Worm (Caenorhabditis elegans) whole organism, L2 larva: ENCODE measurements around the gene B0244.9.

Experiments
- C34F6.9 ChIP-seq: fragments of 150-350 bp; optimal IDR thresholded peaks from 2 replicates; lab custom pipeline; 2014; ENCODE audit warnings: missing biosample characterization, missing genetic modification characterization
- F13H6.1 ChIP-seq: sonication (generic microtip); optimal IDR thresholded peaks from 2 replicates; lab custom pipeline; 2016; ENCODE audit warnings: missing genetic modification characterization, missing compliant biosample characterization
- R02D3.7 ChIP-seq: fragments of 150-350 bp; optimal IDR thresholded peaks from 2 replicates; lab custom pipeline; 2014; ENCODE audit warnings: missing biosample characterization, missing genetic modification characterization
- aly-2 ChIP-seq: fragments of 150-350 bp; optimal IDR thresholded peaks from 2 replicates; lab custom pipeline; 2014; ENCODE audit warnings: missing biosample characterization, missing genetic modification characterization
- blmp-1 ChIP-seq: sonication (generic microtip); optimal IDR thresholded peaks from 2 replicates; lab custom pipeline; 2017; ENCODE audit warnings: missing genetic modification characterization, mild to moderate bottlenecking, missing compliant biosample characterization, antibody characterized with exemption, moderate library complexity; ENCODE audit not compliant: insufficient read depth
- ceh-16 ChIP-seq: fragments of 150-350 bp; optimal IDR thresholded peaks from 2 replicates; lab custom pipeline; 2014; ENCODE audit warnings: missing biosample characterization, missing genetic modification characterization
- crh-2 ChIP-seq: sonication (generic microtip); optimal IDR thresholded peaks from 2 replicates; lab custom pipeline; 2017; ENCODE audit warnings: missing biosample characterization, missing genetic modification characterization
- dmd-4 ChIP-seq: sonication (generic microtip); optimal IDR thresholded peaks from 2 replicates; lab custom pipeline; 2017; ENCODE audit warnings: missing biosample characterization, missing genetic modification characterization
- elt-3 ChIP-seq: sonication (generic microtip); optimal IDR thresholded peaks from 2 replicates; lab custom pipeline; 2017; ENCODE audit warnings: missing biosample characterization, missing genetic modification characterization
- fos-1 ChIP-seq: fragments of 150-350 bp; optimal IDR thresholded peaks from 2 replicates; lab custom pipeline; 2014; ENCODE audit warnings: missing biosample characterization, missing genetic modification characterization
- gmeb-1 ChIP-seq: fragments of 150-350 bp; optimal IDR thresholded peaks from 2 replicates; lab custom pipeline; 2014; ENCODE audit warnings: missing biosample characterization, missing genetic modification characterization
- lin-13 ChIP-seq: fragments of 150-350 bp; optimal IDR thresholded peaks from 2 replicates; lab custom pipeline; 2014; ENCODE audit warnings: missing biosample characterization, missing genetic modification reagents, missing genetic modification characterization
- lsy-2 ChIP-seq, 2 experiments: fragments of 150-350 bp in 1 of 2; sonication (generic microtip) in 1 of 2; optimal IDR thresholded peaks; 2 replicates each; lab custom pipeline; 2014 to 2017; ENCODE audit warnings: missing biosample characterization in 2 of 2, missing genetic modification characterization in 2 of 2
- mab-5 ChIP-seq: fragments of 150-350 bp; optimal IDR thresholded peaks from 2 replicates; lab custom pipeline; 2014; ENCODE audit warnings: missing biosample characterization, missing genetic modification characterization
- mbf-1 ChIP-seq: sonication (generic microtip); optimal IDR thresholded peaks from 2 replicates; lab custom pipeline; 2017; ENCODE audit warnings: missing biosample characterization, missing genetic modification characterization
- mdl-1 ChIP-seq, 2 experiments: fragments of 150-350 bp in 1 of 2; sonication (generic microtip) in 1 of 2; optimal IDR thresholded peaks; 2 replicates each; lab custom pipeline; 2017; ENCODE audit warnings: missing biosample characterization in 2 of 2, missing genetic modification characterization in 2 of 2
- nhr-10 ChIP-seq: sonication (generic microtip); optimal IDR thresholded peaks from 2 replicates; lab custom pipeline; 2017; ENCODE audit warnings: missing biosample characterization, missing genetic modification characterization
- nhr-11 ChIP-seq: fragments of 150-350 bp; optimal IDR thresholded peaks from 2 replicates; lab custom pipeline; 2014; ENCODE audit warnings: missing biosample characterization, missing genetic modification characterization
- nhr-12 ChIP-seq: fragments of 150-350 bp; optimal IDR thresholded peaks from 2 replicates; lab custom pipeline; 2014; ENCODE audit warnings: missing biosample characterization, missing genetic modification characterization
- nhr-129 ChIP-seq: fragments of 150-350 bp; optimal IDR thresholded peaks from 2 replicates; lab custom pipeline; 2014; ENCODE audit warnings: missing biosample characterization, missing genetic modification characterization
- nhr-21 ChIP-seq: fragments of 150-350 bp; optimal IDR thresholded peaks from 2 replicates; lab custom pipeline; 2014; ENCODE audit warnings: missing biosample characterization, missing genetic modification characterization
- nhr-25 ChIP-seq: fragments of 150-350 bp; sonication (generic microtip); optimal IDR thresholded peaks from 3 replicates; lab custom pipeline; 2014; ENCODE audit warnings: missing biosample characterization, missing genetic modification characterization
- nhr-6 ChIP-seq: fragments of 150-350 bp; optimal IDR thresholded peaks from 2 replicates; lab custom pipeline; 2014; ENCODE audit warnings: missing biosample characterization, missing genetic modification characterization
- peb-1 ChIP-seq: fragments of 150-350 bp; optimal IDR thresholded peaks from 2 replicates; lab custom pipeline; 2014; ENCODE audit warnings: missing biosample characterization, missing genetic modification characterization
- sem-4 ChIP-seq: fragments of 150-350 bp; optimal IDR thresholded peaks from 2 replicates; lab custom pipeline; 2014; ENCODE audit warnings: missing biosample characterization, missing genetic modification reagents, missing genetic modification characterization
- skn-1 ChIP-seq: sonication (generic microtip); optimal IDR thresholded peaks from 2 replicates; lab custom pipeline; 2017; ENCODE audit warnings: missing biosample characterization, missing genetic modification characterization
- sma-3 ChIP-seq: sonication (generic microtip); optimal IDR thresholded peaks from 2 replicates; lab custom pipeline; 2016; ENCODE audit warnings: missing genetic modification reagents, missing genetic modification characterization, missing compliant biosample characterization
- sma-9 ChIP-seq, 2 experiments: fragments of 150-350 bp in 1 of 2; sonication (generic microtip) in 1 of 2; optimal IDR thresholded peaks; 2 replicates each; lab custom pipeline; 2014 to 2016; ENCODE audit warnings: missing genetic modification characterization in 2 of 2, mild to moderate bottlenecking in 1 of 2, missing biosample characterization in 1 of 2, missing compliant biosample characterization in 1 of 2, missing genetic modification reagents in 1 of 2, moderate library complexity in 1 of 2
- snpc-4 ChIP-seq: fragments of 150-350 bp; optimal IDR thresholded peaks from 2 replicates; lab custom pipeline; 2014; ENCODE audit warnings: missing biosample characterization, missing genetic modification characterization
- unc-39 ChIP-seq: fragments of 150-350 bp; optimal IDR thresholded peaks from 2 replicates; lab custom pipeline; 2014; ENCODE audit warnings: missing biosample characterization, missing genetic modification characterization
- unc-55 ChIP-seq: fragments of 150-350 bp; sonication (generic microtip); optimal IDR thresholded peaks from 3 replicates; lab custom pipeline; 2014; ENCODE audit warnings: missing biosample characterization, missing genetic modification reagents, missing genetic modification characterization
- unc-62 ChIP-seq: fragments of 150-350 bp; optimal IDR thresholded peaks from 2 replicates; lab custom pipeline; 2014; ENCODE audit warnings: missing biosample characterization, missing genetic modification reagents, missing genetic modification characterization
- zag-1 ChIP-seq: fragments of 150-350 bp; optimal IDR thresholded peaks from 2 replicates; lab custom pipeline; 2014; ENCODE audit warnings: missing biosample characterization, missing genetic modification characterization
- ztf-1 ChIP-seq: fragments of 200-800 bp; sonication (Bioruptor generic); conservative IDR thresholded peaks from 2 replicates; pipeline ENCODE4 v1.3.6; 2022; ENCODE audit warnings: missing genetic modification characterization, missing compliant biosample characterization
- ztf-11 ChIP-seq: sonication (generic microtip); optimal IDR thresholded peaks from 2 replicates; lab custom pipeline; 2017; ENCODE audit warnings: missing biosample characterization, missing genetic modification characterization
- ztf-4 ChIP-seq: fragments of 150-350 bp; optimal IDR thresholded peaks from 2 replicates; lab custom pipeline; 2014; ENCODE audit warnings: missing biosample characterization, missing genetic modification characterization

The B0244.9 gene

DNA sequence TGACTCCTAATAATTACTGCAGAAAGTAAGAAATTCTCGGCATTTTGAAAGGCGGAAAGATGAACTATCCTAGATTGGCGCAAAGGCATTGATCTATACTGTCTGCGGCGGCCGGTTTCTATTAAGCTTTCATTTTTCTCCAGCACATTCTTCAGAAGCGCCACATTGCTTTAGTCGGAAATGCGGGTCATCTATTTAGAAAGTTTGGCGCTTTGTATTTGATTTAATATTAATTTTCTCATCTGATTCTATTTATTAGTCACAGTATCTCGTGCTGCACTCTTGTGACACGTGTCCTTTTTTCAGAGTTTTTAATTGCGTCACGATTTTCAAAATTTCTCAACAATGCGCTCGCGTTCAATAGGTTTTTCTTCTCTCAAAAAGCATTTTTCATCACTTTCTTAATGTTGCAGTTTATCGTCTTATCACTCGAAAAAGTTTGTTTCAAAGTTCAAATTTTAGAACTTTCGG lies 15.8 kb downstream of the B0244.9 start:
- TF ChIP-seq sma-9 (GFP tag; optimal IDR thresholded peaks at IDR 0.05; lab: Kevin White, UChicago) (peak; percentile 2), sma-9 (tag; optimal IDR thresholded peaks at IDR 0.05; lab: Kevin White, UChicago) (no peak), R02D3.7 (no peak), nhr-6 (peak; percentile 16)

DNA sequence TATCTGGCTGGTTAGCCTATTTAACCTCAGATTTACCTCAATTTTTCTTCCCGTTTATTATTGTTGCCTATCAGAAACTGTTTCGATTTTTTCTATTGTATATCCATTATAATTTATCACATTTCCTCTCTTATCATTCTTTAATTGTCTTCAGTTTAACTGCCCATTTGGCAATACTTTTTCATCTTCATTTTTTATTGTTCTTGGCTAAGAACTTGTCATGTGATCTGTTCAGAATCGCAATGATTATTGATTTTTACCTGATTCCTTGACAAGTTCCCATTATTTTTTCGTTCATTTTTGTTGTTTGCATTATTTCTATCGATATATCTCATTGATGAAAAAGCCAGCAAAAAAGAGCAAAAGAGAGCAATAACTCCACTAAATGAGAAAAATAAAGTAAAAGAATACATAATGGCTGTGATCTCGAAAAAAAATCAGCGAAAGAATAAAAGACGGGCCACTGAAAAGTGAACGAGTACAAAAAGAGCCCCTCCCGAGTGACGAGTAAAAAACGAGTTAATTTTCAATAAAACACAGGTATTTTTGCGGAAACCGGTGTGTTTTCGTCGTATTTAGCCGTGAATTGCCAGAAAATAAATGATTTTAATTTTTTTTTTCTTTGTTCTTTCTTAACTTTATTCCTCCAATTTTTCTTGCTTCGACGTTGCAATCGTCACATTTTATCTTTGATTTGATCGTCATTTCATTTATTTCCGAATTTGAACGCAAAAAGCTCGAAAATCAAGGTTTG lies 16.4 kb downstream of the B0244.9 start, which contains the start of gene arf-1:
arf-1 (plus strand) TSS at position 657 of the 754 bp plus-strand sequence.
- no peak for TF ChIP-seq unc-55 (GFP tag; lab: Kevin White, UChicago)
- TF ChIP-seq F13H6.1 = no peak
- no peak for TF ChIP-seq aly-2
- TF ChIP-seq nhr-6 = no peak
- no peak for TF ChIP-seq elt-3
- TF ChIP-seq ztf-4 (tag; lab: Kevin White, UChicago) = no peak
- no peak for TF ChIP-seq sem-4 (tag; lab: Kevin White, UChicago)
- no peak for TF ChIP-seq unc-62

DNA sequence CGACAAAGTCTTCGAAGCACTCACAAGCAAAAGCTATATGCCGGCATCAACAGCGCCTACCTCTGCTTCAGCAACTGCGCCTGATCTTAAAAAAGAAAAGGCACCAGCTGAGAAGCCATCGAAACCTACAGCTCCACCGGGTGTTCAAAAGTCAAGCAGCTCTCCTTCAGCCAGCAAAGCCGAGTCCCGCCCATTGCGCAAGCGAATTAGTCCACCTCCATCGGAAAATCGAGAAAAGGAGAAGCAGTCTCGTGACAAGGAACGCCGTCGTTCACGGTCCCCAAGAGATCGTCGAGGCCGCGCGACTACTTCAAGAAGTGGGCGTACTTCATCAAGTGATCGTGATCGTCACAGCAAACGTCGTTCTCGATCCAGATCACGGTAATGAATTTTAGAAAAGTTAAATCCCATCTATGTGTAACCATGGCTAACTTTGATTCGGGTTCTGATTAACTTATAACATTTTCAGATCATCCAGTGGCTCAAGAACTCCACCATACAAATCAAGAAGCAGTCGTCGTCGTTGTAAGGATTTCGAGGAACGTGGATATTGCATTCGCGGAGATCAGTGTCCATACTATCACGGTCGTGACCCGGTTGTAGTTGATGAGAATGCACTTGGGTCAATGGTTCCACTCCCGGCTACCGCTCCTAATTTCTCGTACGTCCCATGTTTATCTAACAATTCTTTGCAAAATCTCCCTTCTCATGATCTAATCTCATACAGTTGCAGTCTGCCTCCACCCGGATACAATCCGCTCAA lies 18.8 kb downstream of the B0244.9 start:
- TF ChIP-seq zag-1 (tag; lab: Kevin White, UChicago) = no peak
- TF ChIP-seq mbf-1 (tag; lab: Kevin White, UChicago) = no peak
- no peak for TF ChIP-seq ceh-16
- no peak for TF ChIP-seq sma-3 (GFP tag; lab: Kevin White, UChicago)
- no peak for TF ChIP-seq ztf-1
- TF ChIP-seq snpc-4 (tag; lab: Kevin White, UChicago) = no peak
- TF ChIP-seq nhr-12 = no peak
- TF ChIP-seq C34F6.9 = no peak
- TF ChIP-seq skn-1 (tag; lab: Kevin White, UChicago) = no peak
- TF ChIP-seq ztf-4 (tag; lab: Kevin White, UChicago) = no peak
- no peak for TF ChIP-seq unc-55 (GFP tag; lab: Kevin White, UChicago)
- no peak for TF ChIP-seq R02D3.7
- no peak for TF ChIP-seq nhr-11 (tag; lab: Kevin White, UChicago)
- no peak for TF ChIP-seq ztf-11 (tag; lab: Kevin White, UChicago)
- no peak for TF ChIP-seq nhr-129 (tag; lab: Kevin White, UChicago)
- TF ChIP-seq F13H6.1 = no peak
- TF ChIP-seq elt-3 = no peak
- no peak for TF ChIP-seq nhr-10
- TF ChIP-seq lsy-2 (tag; optimal IDR thresholded peaks at IDR 0.05; lab: Kevin White, UChicago) = no peak
- no peak for TF ChIP-seq crh-2 (tag; lab: Kevin White, UChicago)

DNA sequence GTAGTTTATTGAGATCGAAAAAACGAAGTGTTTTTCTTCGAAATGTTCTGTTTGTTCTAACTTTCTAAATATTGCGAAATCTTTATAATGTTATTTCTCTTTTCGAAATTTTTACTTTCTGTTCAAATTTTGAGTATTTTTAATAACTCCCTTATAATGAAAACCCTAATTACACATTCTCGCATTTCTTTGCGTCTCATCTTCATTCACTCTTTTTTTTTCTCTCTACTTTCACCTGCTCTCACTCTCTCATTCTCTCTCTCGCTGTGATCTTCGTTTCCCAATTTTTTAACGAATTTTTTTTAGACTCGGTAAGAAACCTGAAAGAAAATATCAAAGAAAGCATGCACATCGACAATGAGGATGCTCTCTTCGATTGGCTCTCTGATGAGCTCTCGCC lies 19.6 kb downstream of the B0244.9 start, which contains the start of gene rbm-26:
rbm-26 (plus strand) TSS at position 301 of the 400 bp plus-strand sequence.
- TF ChIP-seq unc-55 (GFP tag; lab: Kevin White, UChicago) (peak; percentile 24), crh-2 (tag; lab: Kevin White, UChicago) (no peak)

DNA sequence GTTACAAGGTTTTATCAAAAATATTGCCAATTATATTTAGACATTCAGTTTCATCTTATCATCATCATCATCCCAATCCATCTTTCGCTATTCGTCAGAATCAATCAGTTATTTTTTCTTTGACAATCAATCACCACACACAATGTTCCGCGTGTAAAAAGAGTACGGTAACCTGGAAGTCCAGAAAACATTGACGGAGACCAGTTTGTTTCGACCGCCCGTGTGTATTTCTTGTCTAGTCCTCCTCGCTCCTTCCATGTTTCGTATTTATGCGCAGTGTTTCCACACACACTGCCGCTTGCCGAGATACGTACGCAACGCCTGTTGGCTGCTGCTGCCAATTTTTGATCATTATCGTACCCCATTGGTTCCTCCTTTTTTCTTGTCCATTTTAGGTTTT lies 20.2 kb downstream of the B0244.9 start:
- peak; percentile 5 for TF ChIP-seq lin-13
- TF ChIP-seq sma-3 (GFP tag; lab: Kevin White, UChicago) = peak; percentile 29
- no peak for TF ChIP-seq unc-39 (tag; lab: Kevin White, UChicago)
- no peak for TF ChIP-seq nhr-11 (tag; lab: Kevin White, UChicago)
- TF ChIP-seq nhr-21 = peak; percentile 83
- TF ChIP-seq sma-9 (GFP tag; optimal IDR thresholded peaks at IDR 0.05; lab: Kevin White, UChicago) = peak; percentile 43
- TF ChIP-seq sma-9 (tag; optimal IDR thresholded peaks at IDR 0.05; lab: Kevin White, UChicago) = no peak
- no peak for TF ChIP-seq crh-2 (tag; lab: Kevin White, UChicago)
- TF ChIP-seq blmp-1 (tag; lab: Kevin White, UChicago) = peak; percentile 7
- no peak for TF ChIP-seq aly-2
- TF ChIP-seq nhr-25 (tag; lab: Kevin White, UChicago) = no peak
- TF ChIP-seq elt-3 = no peak
- peak; percentile 36 for TF ChIP-seq fos-1 (tag; lab: Kevin White, UChicago)
- TF ChIP-seq nhr-6 = no peak
- peak; percentile 26 for TF ChIP-seq nhr-129 (tag; lab: Kevin White, UChicago)
- TF ChIP-seq dmd-4 (tag; lab: Kevin White, UChicago) = no peak
- no peak for TF ChIP-seq sem-4 (tag; lab: Kevin White, UChicago)
- no peak for TF ChIP-seq snpc-4 (tag; lab: Kevin White, UChicago)
- no peak for TF ChIP-seq mab-5 (tag; lab: Kevin White, UChicago)
- peak; percentile 10 for TF ChIP-seq gmeb-1 (tag; lab: Kevin White, UChicago)
- TF ChIP-seq skn-1 (tag; lab: Kevin White, UChicago) = no peak
- no peak for TF ChIP-seq R02D3.7
- no peak for TF ChIP-seq peb-1 (tag; lab: Kevin White, UChicago)
- TF ChIP-seq ztf-4 (tag; lab: Kevin White, UChicago) = no peak
- no peak for TF ChIP-seq mdl-1 (tag; optimal IDR thresholded peaks at IDR 0.05; lab: Kevin White, UChicago)
- no peak for TF ChIP-seq F13H6.1
- TF ChIP-seq lsy-2 (tag; optimal IDR thresholded peaks at IDR 0.05; lab: Kevin White, UChicago) = peak in 1 of 2 experiments; percentile 81
